Worm (Caenorhabditis elegans) whole organism, mixed stage, embryonic: ENCODE results near the gene ZK829.3.

Source experiments
- ces-1 ChIP-seq: fragments of 150-350 bp; optimal IDR thresholded peaks from 2 replicates; lab custom pipeline; 2014; ENCODE audit warnings: missing biosample characterization, missing genetic modification reagents, missing genetic modification characterization
- drap-1 ChIP-seq: fragments of 200-800 bp; sonication (Bioruptor generic); optimal IDR thresholded peaks from 3 replicates; lab custom pipeline; 2018; ENCODE audit warnings: mild to moderate bottlenecking, missing genetic modification characterization, missing compliant biosample characterization
- ham-2 ChIP-seq: fragments of 200-800 bp; sonication (Bioruptor generic); optimal IDR thresholded peaks from 2 replicates; lab custom pipeline; 2018; ENCODE audit warnings: mild to moderate bottlenecking, missing genetic modification characterization, missing compliant biosample characterization
- lin-32 ChIP-seq: fragments of 200-800 bp; sonication (Bioruptor generic); optimal IDR thresholded peaks from 2 replicates; lab custom pipeline; 2018; ENCODE audit warnings: mild to moderate bottlenecking, missing genetic modification characterization, missing compliant biosample characterization
- lsy-2 ChIP-seq: fragments of 150-350 bp; optimal IDR thresholded peaks from 2 replicates; lab custom pipeline; 2014; ENCODE audit warnings: missing biosample characterization, missing genetic modification characterization
- nhr-2 ChIP-seq: fragments of 150-350 bp; optimal IDR thresholded peaks from 2 replicates; lab custom pipeline; 2014; ENCODE audit warnings: missing biosample characterization, missing genetic modification characterization
- nhr-76 ChIP-seq: sonication (generic microtip); optimal IDR thresholded peaks from 2 replicates; lab custom pipeline; 2017; ENCODE audit warnings: missing biosample characterization, missing genetic modification characterization
- pha-4 ChIP-seq: fragments of 150-350 bp; optimal IDR thresholded peaks from 2 replicates; lab custom pipeline; 2018; ENCODE audit warnings: missing biosample characterization, missing genetic modification reagents, missing genetic modification characterization
- sem-2 ChIP-seq: fragments of 200-800 bp; sonication (Bioruptor generic); optimal IDR thresholded peaks from 2 replicates; lab custom pipeline; 2018; ENCODE audit warnings: mild to moderate bottlenecking, missing genetic modification characterization, missing compliant biosample characterization
- unc-62 ChIP-seq: fragments of 150-350 bp; optimal IDR thresholded peaks from 2 replicates; lab custom pipeline; 2014; ENCODE audit warnings: missing biosample characterization, missing genetic modification reagents, missing genetic modification characterization

ce11 chrIV:11957074-11957473 is 11.6 kb upstream of the ZK829.3 start:
- TF ChIP-seq ham-2 (GFP tag; lab: Kevin White, UChicago) (no peak), ces-1 (GFP tag; lab: Kevin White, UChicago) (no peak), sem-2 (no peak), lin-32 (no peak), unc-62 (no peak), pha-4 (no peak), nhr-76 (tag; lab: Kevin White, UChicago) (no peak), nhr-2 (tag; lab: Kevin White, UChicago) (no peak), drap-1 (GFP tag; lab: Kevin White, UChicago) (no peak), lsy-2 (tag; lab: Kevin White, UChicago) (no peak)
